Worm (Caenorhabditis elegans) whole organism, L2 larva: ENCODE results near the gene Y102A5C.27.

ENCODE experiments used
- alr-1 ChIP-seq: fragments of 150-350 bp; optimal IDR thresholded peaks from 2 replicates; lab custom pipeline; 2014; ENCODE audit warnings: missing biosample characterization, missing genetic modification characterization
- ama-1 ChIP-seq: fragments of 150-350 bp; optimal IDR thresholded peaks from 2 replicates; lab custom pipeline; 2018; ENCODE audit warnings: inconsistent platforms
- blmp-1 ChIP-seq: sonication (generic microtip); optimal IDR thresholded peaks from 2 replicates; lab custom pipeline; 2017; ENCODE audit warnings: missing genetic modification characterization, mild to moderate bottlenecking, missing compliant biosample characterization, antibody characterized with exemption, moderate library complexity; ENCODE audit not compliant: insufficient read depth
- gmeb-1 ChIP-seq: fragments of 150-350 bp; optimal IDR thresholded peaks from 2 replicates; lab custom pipeline; 2014; ENCODE audit warnings: missing biosample characterization, missing genetic modification characterization
- lin-39 ChIP-seq: fragments of 150-350 bp; optimal IDR thresholded peaks from 2 replicates; lab custom pipeline; 2014; ENCODE audit warnings: missing biosample characterization, missing genetic modification reagents, missing genetic modification characterization
- mdl-1 ChIP-seq, 2 experiments: fragments of 150-350 bp in 1 of 2; sonication (generic microtip) in 1 of 2; optimal IDR thresholded peaks; 2 replicates each; lab custom pipeline; 2017; ENCODE audit warnings: missing biosample characterization in 2 of 2, missing genetic modification characterization in 2 of 2
- nhr-21 ChIP-seq: fragments of 150-350 bp; optimal IDR thresholded peaks from 2 replicates; lab custom pipeline; 2014; ENCODE audit warnings: missing biosample characterization, missing genetic modification characterization
- skn-1 ChIP-seq: sonication (generic microtip); optimal IDR thresholded peaks from 2 replicates; lab custom pipeline; 2017; ENCODE audit warnings: missing biosample characterization, missing genetic modification characterization
- unc-62 ChIP-seq: fragments of 150-350 bp; optimal IDR thresholded peaks from 2 replicates; lab custom pipeline; 2014; ENCODE audit warnings: missing biosample characterization, missing genetic modification reagents, missing genetic modification characterization
- zag-1 ChIP-seq: fragments of 150-350 bp; optimal IDR thresholded peaks from 2 replicates; lab custom pipeline; 2014; ENCODE audit warnings: missing biosample characterization, missing genetic modification characterization

ce11 chrV:16956229-16956628 is 32.3 kb downstream of the Y102A5C.27 start, which contains the start of gene clec-239:
- TF ChIP-seq zag-1 (tag; lab: Kevin White, UChicago): no peak
- TF ChIP-seq mdl-1 (tag; optimal IDR thresholded peaks at IDR 0.05; lab: Kevin White, UChicago): no peak
- TF ChIP-seq alr-1 (tag; lab: Kevin White, UChicago): no peak
- TF ChIP-seq lin-39 (tag; lab: Kevin White, UChicago): no peak
- no peak for TF ChIP-seq skn-1 (tag; lab: Kevin White, UChicago)
- TF ChIP-seq nhr-21 (tag; lab: Kevin White, UChicago): no peak
- no peak for TF ChIP-seq blmp-1
- no peak for TF ChIP-seq ama-1
- no peak for TF ChIP-seq gmeb-1
- no peak for TF ChIP-seq unc-62
